Fruit fly (Drosophila melanogaster) whole organism, prepupa: ENCODE results near the gene Tpi.

Experiments used
- Blimp-1 ChIP-seq: fragments of 200-800 bp; sonication (Bioruptor generic); optimal IDR thresholded peaks from 3 replicates; lab custom pipeline; 2017; ENCODE audit warnings: missing biosample characterization, missing genetic modification characterization, mild to moderate bottlenecking, moderate library complexity, missing genetic modification reagents
- CG11902 ChIP-seq: fragments of 200-800 bp; sonication (Bioruptor generic); optimal IDR thresholded peaks from 3 replicates; lab custom pipeline; 2016; ENCODE audit warnings: missing biosample characterization, missing genetic modification characterization
- CG32006 ChIP-seq: fragments of 200-800 bp; sonication (Bioruptor generic); optimal IDR thresholded peaks from 3 replicates; lab custom pipeline; 2017; ENCODE audit warnings: missing biosample characterization, mild to moderate bottlenecking, missing genetic modification characterization
- CG3919 ChIP-seq: fragments of 200-800 bp; sonication (Bioruptor generic); optimal IDR thresholded peaks from 3 replicates; lab custom pipeline; 2016; ENCODE audit warnings: missing biosample characterization, missing genetic modification characterization
- CG6854 ChIP-seq: fragments of 200-800 bp; sonication (Bioruptor generic); optimal IDR thresholded peaks from 2 replicates; lab custom pipeline; 2017; ENCODE audit warnings: missing biosample characterization, mild to moderate bottlenecking, missing genetic modification characterization
- CG7368 ChIP-seq: fragments of 200-800 bp; sonication (Bioruptor generic); optimal IDR thresholded peaks from 3 replicates; lab custom pipeline; 2016; ENCODE audit warnings: missing biosample characterization, missing genetic modification characterization
- Ets96B ChIP-seq: fragments of 200-800 bp; optimal IDR thresholded peaks from 2 replicates; lab custom pipeline; 2019; ENCODE audit warnings: missing biosample characterization, mild to moderate bottlenecking, missing genetic modification characterization, moderate library complexity
- Lpt ChIP-seq: fragments of 200-800 bp; sonication (Bioruptor generic); optimal IDR thresholded peaks from 3 replicates; lab custom pipeline; 2016; ENCODE audit warnings: missing biosample characterization, missing genetic modification characterization
- dac ChIP-seq: fragments of 200-800 bp; sonication (Bioruptor generic); optimal IDR thresholded peaks from 2 replicates; lab custom pipeline; 2017; ENCODE audit warnings: missing biosample characterization, mild to moderate bottlenecking, missing genetic modification characterization
- dsx ChIP-seq: fragments of 200-800 bp; optimal IDR thresholded peaks from 3 replicates; lab custom pipeline; 2019; ENCODE audit warnings: missing biosample characterization, mild to moderate bottlenecking, missing genetic modification characterization, moderate library complexity; ENCODE audit not compliant: poor library complexity, severe bottlenecking
- topi ChIP-seq: fragments of 200-800 bp; sonication (Bioruptor generic); optimal IDR thresholded peaks from 3 replicates; lab custom pipeline; 2016; ENCODE audit warnings: missing biosample characterization, missing genetic modification characterization

- TF ChIP-seq CG7368 (GFP tag; lab: Kevin White, UChicago) = no peak
- TF ChIP-seq Blimp-1 (GFP tag; lab: Kevin White, UChicago) = no peak
- no peak for TF ChIP-seq topi
- no peak for TF ChIP-seq dac
- no peak for TF ChIP-seq CG6854 (GFP tag; lab: Kevin White, UChicago)
- no peak for TF ChIP-seq dsx
- TF ChIP-seq CG3919 (GFP tag; lab: Kevin White, UChicago) = no peak
- TF ChIP-seq CG32006 (GFP tag; lab: Kevin White, UChicago) = no peak
- TF ChIP-seq Ets96B = no peak
- TF ChIP-seq CG11902 (GFP tag; lab: Kevin White, UChicago) = no peak
- TF ChIP-seq Lpt = no peak
Measured at dm6 chr3R:30153864-30154263, 19.5 kb upstream of the Tpi start.
